Worm (Caenorhabditis elegans) whole organism, midembryonic: ENCODE measurements around the gene slc-17.9.

Experiments
- T22C8.4 ChIP-seq: fragments of 200-800 bp; sonication (Bioruptor generic); IDR thresholded peaks from 2 replicates; pipeline ENCODE4 v1.3.6; 2022; ENCODE audit warnings: missing genetic modification characterization, missing compliant biosample characterization
- cog-1 ChIP-seq: sonication (generic microtip); optimal IDR thresholded peaks from 2 replicates; lab custom pipeline; 2016; ENCODE audit warnings: missing genetic modification characterization, missing compliant biosample characterization
- flt-1 ChIP-seq: fragments of 200-800 bp; sonication (Bioruptor generic); IDR thresholded peaks from 2 replicates; pipeline ENCODE4 v1.3.6; 2022; ENCODE audit warnings: missing genetic modification characterization, missing compliant biosample characterization
- klf-2 ChIP-seq: fragments of 200-800 bp; sonication (Bioruptor generic); conservative IDR thresholded peaks from 2 replicates; pipeline ENCODE4 v1.3.6; 2022; ENCODE audit warnings: missing genetic modification reagents, missing genetic modification characterization, missing compliant biosample characterization
- med-1 ChIP-seq: sonication (generic microtip); optimal IDR thresholded peaks from 2 replicates; lab custom pipeline; 2017; ENCODE audit warnings: missing genetic modification characterization, mild to moderate bottlenecking, missing compliant biosample characterization, antibody characterized with exemption, missing genetic modification reagents; ENCODE audit not compliant: insufficient read depth
- ref-1 ChIP-seq: fragments of 200-800 bp; sonication (Bioruptor generic); conservative IDR thresholded peaks from 2 replicates; pipeline ENCODE4 v1.3.6; 2022; ENCODE audit warnings: missing genetic modification reagents, missing genetic modification characterization, missing compliant biosample characterization
- tab-1 ChIP-seq: fragments of 200-800 bp; sonication (Bioruptor generic); IDR thresholded peaks from 2 replicates; pipeline ENCODE4 v1.3.6; 2022; ENCODE audit warnings: missing genetic modification characterization, missing compliant biosample characterization
- ztf-23 ChIP-seq: fragments of 200-800 bp; sonication (Bioruptor generic); IDR thresholded peaks from 2 replicates; pipeline ENCODE4 v1.3.6; 2022; ENCODE audit warnings: missing genetic modification reagents, missing genetic modification characterization, missing compliant biosample characterization
- ztf-29 ChIP-seq: fragments of 200-800 bp; sonication (Bioruptor generic); IDR thresholded peaks from 2 replicates; pipeline ENCODE4 v1.3.6; 2022; ENCODE audit warnings: missing genetic modification reagents, missing genetic modification characterization, missing compliant biosample characterization

slc-17.9 gene

ce11 chrX:9754537-9754936 lies 10.2 kb downstream of the slc-17.9 start:
- no peak for TF ChIP-seq ztf-23 (GFP tag; lab: Robert Waterston, UW)
- no peak for TF ChIP-seq klf-2 (GFP tag; lab: Robert Waterston, UW)
- no peak for TF ChIP-seq flt-1 (GFP tag; lab: Robert Waterston, UW)
- no peak for TF ChIP-seq cog-1 (tag; lab: Kevin White, UChicago)
- no peak for TF ChIP-seq ztf-29 (GFP tag; lab: Robert Waterston, UW)
- TF ChIP-seq med-1 (GFP tag; lab: Kevin White, UChicago): no peak
- TF ChIP-seq ref-1 (GFP tag; lab: Robert Waterston, UW): no peak
- TF ChIP-seq tab-1 (GFP tag; lab: Robert Waterston, UW): no peak
- TF ChIP-seq T22C8.4: no peak

- TF ChIP-seq klf-2 (GFP tag; lab: Robert Waterston, UW) (peak; percentile 99), med-1 (GFP tag; lab: Kevin White, UChicago) (peak; percentile 78), T22C8.4 (peak; percentile 98), cog-1 (tag; lab: Kevin White, UChicago) (peak; percentile 98), ref-1 (GFP tag; lab: Robert Waterston, UW) (peak; percentile 97), ztf-29 (GFP tag; lab: Robert Waterston, UW) (peak; percentile 98), flt-1 (GFP tag; lab: Robert Waterston, UW) (peak; percentile 99), ztf-23 (GFP tag; lab: Robert Waterston, UW) (peak; percentile 98), tab-1 (GFP tag; lab: Robert Waterston, UW) (peak; percentile 99)
Observed at ce11 chrX:9743513-9743914, 21.2 kb downstream of the slc-17.9 start.

- TF ChIP-seq flt-1 (GFP tag; lab: Robert Waterston, UW): no peak
- TF ChIP-seq tab-1 (GFP tag; lab: Robert Waterston, UW): no peak
- no peak for TF ChIP-seq med-1 (GFP tag; lab: Kevin White, UChicago)
- no peak for TF ChIP-seq T22C8.4
- TF ChIP-seq ztf-29 (GFP tag; lab: Robert Waterston, UW): no peak
- TF ChIP-seq klf-2 (GFP tag; lab: Robert Waterston, UW): no peak
- no peak for TF ChIP-seq ref-1 (GFP tag; lab: Robert Waterston, UW)
- no peak for TF ChIP-seq cog-1 (tag; lab: Kevin White, UChicago)
- no peak for TF ChIP-seq ztf-23 (GFP tag; lab: Robert Waterston, UW)
Observed at ce11 chrX:9742058-9742457, 22.7 kb downstream of the slc-17.9 start.

ce11 chrX:9737730-9738129 lies 27.0 kb downstream of the slc-17.9 start, which contains the start of gene F15G9.5:
Gene F15G9.5 (minus strand): TSS chrX:9737888.
- TF ChIP-seq ref-1 (GFP tag; lab: Robert Waterston, UW) (no peak), flt-1 (GFP tag; lab: Robert Waterston, UW) (0 out of 2 replicates have a peak, but pooled peaks have one; percentile 35), ztf-23 (GFP tag; lab: Robert Waterston, UW) (0 out of 2 replicates have a peak, but pooled peaks have one; percentile 48)

ce11 chrX:9735479-9735878 lies 29.2 kb downstream of the slc-17.9 start:
- TF ChIP-seq ref-1 (GFP tag; lab: Robert Waterston, UW) (no peak), flt-1 (GFP tag; lab: Robert Waterston, UW) (no peak), tab-1 (GFP tag; lab: Robert Waterston, UW) (no peak), klf-2 (GFP tag; lab: Robert Waterston, UW) (no peak), med-1 (GFP tag; lab: Kevin White, UChicago) (no peak), ztf-29 (GFP tag; lab: Robert Waterston, UW) (no peak), ztf-23 (GFP tag; lab: Robert Waterston, UW) (no peak), T22C8.4 (no peak)

- no peak for TF ChIP-seq ref-1 (GFP tag; lab: Robert Waterston, UW)
- no peak for TF ChIP-seq ztf-23 (GFP tag; lab: Robert Waterston, UW)
- no peak for TF ChIP-seq T22C8.4
- no peak for TF ChIP-seq flt-1 (GFP tag; lab: Robert Waterston, UW)
Observed at ce11 chrX:9719070-9719469, 45.7 kb downstream of the slc-17.9 start.

ce11 chrX:9717265-9717664 lies 47.5 kb downstream of the slc-17.9 start, which contains the start of gene him-4:
Gene him-4 (plus strand): TSS chrX:9717565.
- TF ChIP-seq ref-1 (GFP tag; lab: Robert Waterston, UW): no peak
- no peak for TF ChIP-seq ztf-23 (GFP tag; lab: Robert Waterston, UW)
- TF ChIP-seq flt-1 (GFP tag; lab: Robert Waterston, UW): no peak
- TF ChIP-seq med-1 (GFP tag; lab: Kevin White, UChicago): no peak

- TF ChIP-seq flt-1 (GFP tag; lab: Robert Waterston, UW) (no peak), med-1 (GFP tag; lab: Kevin White, UChicago) (no peak), ztf-29 (GFP tag; lab: Robert Waterston, UW) (no peak), tab-1 (GFP tag; lab: Robert Waterston, UW) (no peak), cog-1 (tag; lab: Kevin White, UChicago) (no peak), ztf-23 (GFP tag; lab: Robert Waterston, UW) (no peak), ref-1 (GFP tag; lab: Robert Waterston, UW) (no peak), T22C8.4 (no peak), klf-2 (GFP tag; lab: Robert Waterston, UW) (no peak)
Observed at ce11 chrX:9713613-9714012, 51.1 kb downstream of the slc-17.9 start, which contains the start of gene F15G9.2. Gene F15G9.2 (minus strand): TSS chrX:9713713.
